Worm (Caenorhabditis elegans) whole organism, L4/young adult: ENCODE data around the gene srsx-33.

ENCODE experiments used
- W03F9.2 ChIP-seq: fragments of 150-350 bp; optimal IDR thresholded peaks from 2 replicates; lab custom pipeline; 2014; ENCODE audit warnings: missing biosample characterization, missing genetic modification characterization
- dao-5 ChIP-seq: sonication (generic microtip); optimal IDR thresholded peaks from 2 replicates; lab custom pipeline; 2016; ENCODE audit warnings: missing genotype, missing genetic modification characterization, moderate library complexity, missing compliant biosample characterization
- him-1 ChIP-seq: sonication (generic microtip); optimal IDR thresholded peaks from 2 replicates; lab custom pipeline; 2016; ENCODE audit warnings: missing genotype, missing genetic modification reagents, missing genetic modification characterization, missing compliant biosample characterization

DNA sequence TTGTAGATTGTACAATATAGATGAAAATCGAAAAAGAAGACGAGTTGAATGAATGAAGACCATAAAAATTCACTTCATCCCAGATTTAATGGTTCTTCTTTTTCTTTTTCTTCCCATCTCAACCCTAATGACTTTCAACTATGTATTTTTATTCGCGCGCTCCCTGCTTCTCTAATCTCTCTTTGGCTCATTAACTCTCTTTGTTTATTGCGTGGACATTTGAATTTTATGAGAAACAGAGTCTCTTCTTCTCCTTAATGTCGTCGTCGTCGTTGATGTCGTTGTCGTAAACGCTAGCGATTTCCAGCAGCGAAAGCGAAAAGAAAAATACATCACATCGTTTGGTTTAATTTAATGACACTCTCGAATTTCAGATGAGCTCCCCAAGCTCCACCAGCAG is 37.8 kb downstream of the srsx-33 start:
- TF ChIP-seq him-1 (tag; lab: Kevin White, UChicago) (no peak), dao-5 (tag; lab: Kevin White, UChicago) (no peak), W03F9.2 (tag; lab: Kevin White, UChicago) (no peak)
